Worm (Caenorhabditis elegans): ENCODE data around the gene fbxa-215.
"Not testable (repeated sequence)": the region's sequence is repeated elsewhere in the genome, so short reads cannot be mapped to it uniquely, and the experiment has no call there.

fbxa-215 gene

ce11 chrIV:13651411-13651810, 15.3 kb downstream of the fbxa-215 start, which contains the start of gene C08F11.12:
Gene C08F11.12, minus strand, starts transcription at chrIV:13651511.
- not testable (repeated sequence) for TF ChIP-seq daf-12, nhr-11, lin-15B (tag; optimal IDR thresholded peaks at IDR 0.05)

- no peak for TF ChIP-seq ceh-9 (tag; optimal IDR thresholded peaks at IDR 0.05)
- TF ChIP-seq ZK546.5 (tag; optimal IDR thresholded peaks at IDR 0.05): no peak
- TF ChIP-seq pha-4 (tag; optimal IDR thresholded peaks at IDR 0.05): no peak
- no peak for TF ChIP-seq nhr-28 (tag; optimal IDR thresholded peaks at IDR 0.05)
- TF ChIP-seq ama-1 (optimal IDR thresholded peaks at IDR 0.05): no peak
- no peak for TF ChIP-seq ceh-16 (tag; optimal IDR thresholded peaks at IDR 0.05)
- TF ChIP-seq hmg-11 (tag; optimal IDR thresholded peaks at IDR 0.05): no peak
Observed at ce11 chrIV:13650238-13650637, 16.5 kb downstream of the fbxa-215 start, which contains the start of gene C08F11.17. Gene C08F11.17, minus strand, starts transcription at chrIV:13650338.

ce11 chrIV:13649126-13649525, 17.6 kb downstream of the fbxa-215 start, which contains the start of gene C08F11.10:
Gene C08F11.10, minus strand, starts transcription at chrIV:13649226.
- TF ChIP-seq fos-1 (tag; optimal IDR thresholded peaks at IDR 0.05): no peak
- no peak for TF ChIP-seq nhr-25 (tag; optimal IDR thresholded peaks at IDR 0.05)
- TF ChIP-seq ceh-16 (tag; optimal IDR thresholded peaks at IDR 0.05): no peak
- TF ChIP-seq eor-1 (tag; optimal IDR thresholded peaks at IDR 0.05): no peak
- no peak for TF ChIP-seq snpc-4 (tag; optimal IDR thresholded peaks at IDR 0.05)
- no peak for TF ChIP-seq lsy-12 (tag; optimal IDR thresholded peaks at IDR 0.05)
- no peak for TF ChIP-seq aly-2 (tag; optimal IDR thresholded peaks at IDR 0.05)
- TF ChIP-seq nhr-11 (tag; optimal IDR thresholded peaks at IDR 0.05): no peak
- TF ChIP-seq ama-1 (optimal IDR thresholded peaks at IDR 0.05): no peak
- no peak for TF ChIP-seq mdl-1 (tag; optimal IDR thresholded peaks at IDR 0.05)
- TF ChIP-seq pha-4 (tag; optimal IDR thresholded peaks at IDR 0.05): no peak
- no peak for TF ChIP-seq tbx-2 (tag; optimal IDR thresholded peaks at IDR 0.05)
- TF ChIP-seq nhr-67 (tag; optimal IDR thresholded peaks at IDR 0.05): no peak
- TF ChIP-seq nhr-23 (tag; optimal IDR thresholded peaks at IDR 0.05): no peak
- TF ChIP-seq ztf-11 (tag; optimal IDR thresholded peaks at IDR 0.05): no peak
- TF ChIP-seq mml-1 (tag; optimal IDR thresholded peaks at IDR 0.05): no peak
- no peak for TF ChIP-seq lin-39 (tag; optimal IDR thresholded peaks at IDR 0.05)
- TF ChIP-seq egl-27 (tag; optimal IDR thresholded peaks at IDR 0.05): no peak

- TF ChIP-seq elt-2 (tag; optimal IDR thresholded peaks at IDR 0.05) (no peak), nhr-67 (tag; optimal IDR thresholded peaks at IDR 0.05) (no peak), unc-39 (tag; optimal IDR thresholded peaks at IDR 0.05) (no peak), nhr-11 (tag; optimal IDR thresholded peaks at IDR 0.05) (no peak), zag-1 (tag; optimal IDR thresholded peaks at IDR 0.05) (no peak), aly-2 (tag; optimal IDR thresholded peaks at IDR 0.05) (no peak), lin-15B (tag; optimal IDR thresholded peaks at IDR 0.05) (no peak), ztf-4 (tag; optimal IDR thresholded peaks at IDR 0.05) (no peak), ceh-28 (tag; optimal IDR thresholded peaks at IDR 0.05) (no peak), hmg-11 (tag; optimal IDR thresholded peaks at IDR 0.05) (no peak), eor-1 (tag; optimal IDR thresholded peaks at IDR 0.05) (no peak), tbx-2 (tag; optimal IDR thresholded peaks at IDR 0.05) (no peak), nhr-237 (tag; optimal IDR thresholded peaks at IDR 0.05) (no peak), daf-12 (tag; optimal IDR thresholded peaks at IDR 0.05) (no peak), nhr-43 (tag; optimal IDR thresholded peaks at IDR 0.05; ENCODE audit: poor library complexity, severe bottlenecking) (no peak), nhr-23 (tag; optimal IDR thresholded peaks at IDR 0.05) (no peak), nhr-12 (tag; optimal IDR thresholded peaks at IDR 0.05) (no peak), ama-1 (optimal IDR thresholded peaks at IDR 0.05) (no peak), egl-27 (tag; optimal IDR thresholded peaks at IDR 0.05) (no peak)
Observed at ce11 chrIV:13647558-13647957, 19.2 kb downstream of the fbxa-215 start, which contains the start of gene ule-4. Gene ule-4, minus strand, starts transcription at chrIV:13647658.

ce11 chrIV:13645823-13646222, 20.9 kb downstream of the fbxa-215 start, which contains the start of gene srz-29:
Gene srz-29, minus strand, starts transcription at chrIV:13645923.
- TF ChIP-seq elt-3 (tag; optimal IDR thresholded peaks at IDR 0.05) (no peak), mml-1 (tag; optimal IDR thresholded peaks at IDR 0.05) (no peak), nhr-43 (tag; optimal IDR thresholded peaks at IDR 0.05; ENCODE audit: poor library complexity, severe bottlenecking) (no peak)

- no peak for TF ChIP-seq elt-1 (tag; optimal IDR thresholded peaks at IDR 0.05)
- no peak for TF ChIP-seq fkh-10 (GFP tag; optimal IDR thresholded peaks at IDR 0.05)
- TF ChIP-seq nhr-28 (tag; optimal IDR thresholded peaks at IDR 0.05): no peak
- TF ChIP-seq pqm-1 (tag; optimal IDR thresholded peaks at IDR 0.05): peak; percentile 83
- peak; percentile 22 for TF ChIP-seq skn-1 (tag; optimal IDR thresholded peaks at IDR 0.05)
- peak; percentile 86 for TF ChIP-seq elt-2 (tag; optimal IDR thresholded peaks at IDR 0.05)
Observed at ce11 chrIV:13639027-13639426, 27.7 kb downstream of the fbxa-215 start, which contains the start of gene ugt-22. Gene ugt-22, plus strand, starts transcription at chrIV:13639260.

Data from whole organism, L3 larva.